Fruit fly (Drosophila melanogaster): Measurements from ENCODE around the gene BBIP1.
A peak's percentile ranks its signal among the peaks of the same experiment; 100 is the strongest.

Gene BBIP1

DNA sequence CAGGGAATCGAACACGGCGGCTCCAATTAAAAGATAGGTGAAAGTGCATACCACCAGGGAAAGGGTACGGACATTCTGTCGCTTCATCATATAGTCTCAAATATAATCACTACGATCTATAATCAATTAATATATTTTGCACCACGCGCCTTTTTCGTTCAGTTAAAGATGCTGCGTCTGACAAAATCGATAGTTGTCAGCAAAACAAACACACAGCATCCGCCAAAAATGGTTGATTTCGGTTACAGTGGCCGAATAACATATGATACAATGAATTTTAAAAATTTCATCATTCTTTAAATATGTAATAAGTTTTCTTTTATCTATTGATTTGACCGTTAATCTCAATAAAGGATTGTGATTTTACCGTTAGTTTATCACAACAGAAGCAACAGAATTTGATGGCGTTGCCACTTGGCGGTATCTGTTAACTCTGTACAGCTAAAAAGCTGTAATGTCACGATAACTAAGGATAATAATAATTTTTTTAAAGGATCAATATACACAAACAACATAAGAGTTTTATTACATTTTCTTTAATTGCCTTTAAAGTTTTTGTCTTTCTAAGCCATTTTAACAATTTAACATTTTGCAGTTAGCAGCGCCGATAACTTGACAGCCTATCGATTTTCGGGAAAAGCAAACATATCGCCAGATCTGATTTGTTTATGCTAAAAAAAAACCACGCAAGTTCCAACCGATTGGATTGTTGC, 7.9 kb downstream of the BBIP1 start, which contains the start of the genes Task7 and alpha-Man-IIa:
TSS of gene Task7 (minus strand) at position 366 of the 713 bp plus-strand sequence.
TSS of gene alpha-Man-IIa (plus strand) at position 621 of the 713 bp plus-strand sequence.
- TF ChIP-seq CG8478 (optimal IDR thresholded peaks at IDR 0.05) = no peak

dm6 chr3R:9416951-9417350, 12.8 kb downstream of the BBIP1 start:
- no peak for TF ChIP-seq usp (GFP tag; optimal IDR thresholded peaks at IDR 0.05)
- no peak for TF ChIP-seq pan (optimal IDR thresholded peaks at IDR 0.05)
- TF ChIP-seq CG8478 (optimal IDR thresholded peaks at IDR 0.05) = no peak
- no peak for TF ChIP-seq psq (optimal IDR thresholded peaks at IDR 0.05)
- no peak for TF ChIP-seq Dll (optimal IDR thresholded peaks at IDR 0.05)

DNA sequence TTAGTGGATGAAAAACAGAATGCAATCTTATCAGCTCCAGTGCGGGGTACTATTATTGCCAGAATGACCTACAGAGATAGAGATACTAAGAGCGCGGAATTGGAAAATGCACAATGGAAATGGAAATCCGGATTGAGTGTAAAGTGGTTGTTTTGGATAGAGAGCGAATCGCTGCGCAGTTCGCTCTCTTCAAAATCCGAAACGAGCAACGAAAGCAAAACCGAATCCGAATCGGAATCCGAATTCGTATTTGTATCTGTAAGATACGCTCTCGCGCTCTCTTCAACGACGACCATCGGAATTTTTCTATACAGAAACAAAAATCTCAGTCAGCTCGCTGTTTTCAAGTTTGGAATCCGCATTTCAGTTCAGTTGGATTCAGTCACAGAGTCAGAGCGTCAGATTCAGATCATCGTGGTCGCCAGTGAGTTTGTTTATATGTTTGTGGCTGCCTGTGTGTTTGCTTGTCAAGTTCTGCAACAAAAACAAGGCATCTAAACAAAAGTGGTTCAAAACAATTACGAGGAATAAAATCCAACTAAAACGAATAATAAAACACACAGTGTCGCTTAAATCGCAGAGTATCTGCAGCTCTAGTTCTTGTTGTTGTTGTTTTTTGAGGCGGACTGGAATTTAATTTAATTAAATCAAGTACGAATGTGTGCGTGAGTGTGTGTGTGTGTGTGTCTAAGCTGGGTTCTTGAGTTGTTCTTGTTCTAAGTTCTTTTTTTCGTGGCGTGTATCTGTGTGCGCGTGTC, 13.6 kb downstream of the BBIP1 start, which contains the start of gene ps:
TSS of gene ps (plus strand) at position 364 of the 758 bp plus-strand sequence.
- TF ChIP-seq pan (optimal IDR thresholded peaks at IDR 0.05) (no peak), psq (optimal IDR thresholded peaks at IDR 0.05) (no peak), CG8478 (optimal IDR thresholded peaks at IDR 0.05) (no peak), EcR (GFP tag; optimal IDR thresholded peaks at IDR 0.05) (no peak)

DNA sequence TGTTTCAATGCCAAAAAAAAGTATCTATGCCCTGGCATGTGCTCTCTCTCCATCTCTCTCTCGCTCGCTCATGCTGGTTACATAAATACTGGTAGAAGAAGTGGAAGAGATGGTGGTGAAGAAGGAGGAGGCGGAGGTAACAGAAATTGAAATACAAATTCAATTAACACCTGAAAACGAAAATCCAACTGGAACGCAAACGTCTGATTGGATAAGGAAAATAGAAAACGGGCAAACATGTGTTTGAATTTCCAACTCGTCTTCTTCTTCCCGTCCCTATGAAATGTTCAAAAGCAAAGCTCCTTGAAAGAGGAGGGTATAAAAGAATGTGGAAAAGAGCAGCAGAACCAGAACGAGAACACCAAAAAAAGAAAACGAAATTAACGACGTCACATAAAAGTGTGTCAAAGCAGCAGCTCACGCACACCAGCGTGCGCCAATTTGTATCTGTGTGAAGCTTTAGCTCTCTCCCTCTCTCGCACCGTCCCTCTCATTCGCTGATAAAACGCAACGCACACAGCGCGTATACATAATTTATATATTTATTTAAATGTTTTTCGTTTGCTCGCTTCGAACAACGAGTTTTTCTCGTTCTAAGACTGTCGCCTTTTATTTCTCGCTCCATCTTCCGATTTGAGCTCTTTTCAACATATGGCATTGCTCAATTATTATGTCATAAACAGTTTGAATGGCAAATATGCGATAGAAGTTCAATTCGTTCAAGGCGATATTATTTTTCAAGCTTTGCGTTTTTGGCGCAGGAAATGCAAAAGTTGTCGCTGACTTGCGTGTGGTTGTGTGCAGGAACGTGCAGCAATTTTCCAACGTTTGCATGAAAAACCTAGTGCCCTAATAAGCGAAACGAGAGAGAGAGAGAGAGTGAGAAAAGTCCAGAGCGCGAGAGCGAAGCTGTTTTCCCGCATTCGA, 14.5 kb downstream of the BBIP1 start:
- TF ChIP-seq EcR (GFP tag; optimal IDR thresholded peaks at IDR 0.05) = no peak
- TF ChIP-seq Dll (optimal IDR thresholded peaks at IDR 0.05) = no peak
- no peak for TF ChIP-seq pan (optimal IDR thresholded peaks at IDR 0.05)

DNA sequence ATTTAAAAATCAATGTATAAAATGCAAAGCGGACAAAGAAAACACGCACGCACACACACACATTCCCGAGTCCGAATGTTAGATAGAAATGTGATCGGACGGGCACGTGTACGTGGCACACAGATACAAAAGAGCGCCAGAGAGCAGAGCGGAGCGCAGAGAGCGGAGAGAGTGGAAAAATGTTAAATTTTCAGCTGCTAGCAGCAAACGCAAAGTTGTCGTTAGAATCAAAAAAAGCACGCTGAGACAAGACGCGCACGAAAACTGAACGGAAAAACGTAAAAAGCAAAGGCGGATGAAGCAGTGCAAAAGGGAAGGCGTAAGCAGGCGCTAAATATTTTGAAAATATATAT, 15.1 kb downstream of the BBIP1 start:
- peak; percentile 95 for TF ChIP-seq Dll (optimal IDR thresholded peaks at IDR 0.05)
- TF ChIP-seq usp (GFP tag; optimal IDR thresholded peaks at IDR 0.05) = no peak

DNA sequence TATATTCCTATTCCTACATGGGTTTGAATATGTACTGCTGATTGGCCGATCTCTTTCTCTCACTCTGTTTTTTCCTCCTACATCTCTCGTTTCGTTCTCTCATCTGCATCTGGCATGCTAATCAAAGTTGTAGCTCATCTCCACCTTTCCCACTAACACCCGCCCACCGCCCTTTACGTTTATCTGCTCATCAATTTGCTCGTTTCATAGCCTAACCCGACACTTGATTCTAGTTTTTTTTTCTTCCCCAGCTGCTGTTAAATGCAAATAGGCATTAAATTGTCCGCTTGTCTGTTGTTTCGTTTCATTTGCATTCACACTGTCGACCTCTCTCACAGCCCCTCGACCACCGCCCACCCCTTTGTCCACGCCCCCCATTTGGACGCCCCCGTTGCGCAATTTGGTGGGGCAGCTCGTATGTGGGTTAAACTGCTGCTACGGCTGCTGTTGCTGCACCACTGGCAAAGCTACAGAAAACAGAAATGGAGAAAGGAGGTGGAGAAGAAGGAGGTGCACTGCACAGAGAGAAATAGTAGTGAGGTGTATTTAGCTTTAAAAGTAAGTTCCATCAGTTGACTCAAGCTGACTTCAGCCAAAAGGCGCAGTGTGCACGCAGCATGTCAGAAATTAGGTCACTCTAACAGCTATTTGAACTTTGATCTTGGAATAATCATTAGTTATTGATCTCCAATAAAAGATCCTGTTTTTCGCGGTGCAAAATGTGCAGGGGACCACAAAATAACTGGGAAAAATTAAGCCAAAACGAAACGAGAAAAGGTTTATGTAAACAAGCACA, 16.5 kb downstream of the BBIP1 start:
- no peak for TF ChIP-seq EcR (GFP tag; optimal IDR thresholded peaks at IDR 0.05)
- TF ChIP-seq Dll (optimal IDR thresholded peaks at IDR 0.05) = no peak
- TF ChIP-seq psq (optimal IDR thresholded peaks at IDR 0.05) = no peak
- TF ChIP-seq CG8478 (optimal IDR thresholded peaks at IDR 0.05) = no peak

DNA sequence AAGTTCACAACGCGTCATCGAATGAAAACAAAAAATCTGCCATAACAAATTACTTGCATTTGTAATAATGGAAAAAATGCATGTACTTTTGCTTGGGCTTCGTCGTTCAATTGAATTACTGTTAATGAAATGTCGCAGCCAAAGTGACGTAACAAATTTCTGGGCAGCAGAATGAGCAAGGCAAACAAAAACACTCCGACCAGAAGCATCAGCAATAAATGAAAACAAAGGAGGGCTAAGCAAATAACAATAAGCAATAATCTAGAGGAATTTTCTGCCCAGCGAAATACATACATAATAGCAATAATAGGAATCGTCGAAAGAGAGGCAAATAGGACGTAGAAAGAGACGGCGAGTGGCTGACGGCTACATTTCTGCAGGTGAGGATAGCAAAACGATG, 18.2 kb downstream of the BBIP1 start:
- no peak for TF ChIP-seq usp (GFP tag; optimal IDR thresholded peaks at IDR 0.05)
- no peak for TF ChIP-seq pan (optimal IDR thresholded peaks at IDR 0.05)
- TF ChIP-seq CG8478 (optimal IDR thresholded peaks at IDR 0.05) = no peak
- TF ChIP-seq Dll (optimal IDR thresholded peaks at IDR 0.05) = no peak

DNA sequence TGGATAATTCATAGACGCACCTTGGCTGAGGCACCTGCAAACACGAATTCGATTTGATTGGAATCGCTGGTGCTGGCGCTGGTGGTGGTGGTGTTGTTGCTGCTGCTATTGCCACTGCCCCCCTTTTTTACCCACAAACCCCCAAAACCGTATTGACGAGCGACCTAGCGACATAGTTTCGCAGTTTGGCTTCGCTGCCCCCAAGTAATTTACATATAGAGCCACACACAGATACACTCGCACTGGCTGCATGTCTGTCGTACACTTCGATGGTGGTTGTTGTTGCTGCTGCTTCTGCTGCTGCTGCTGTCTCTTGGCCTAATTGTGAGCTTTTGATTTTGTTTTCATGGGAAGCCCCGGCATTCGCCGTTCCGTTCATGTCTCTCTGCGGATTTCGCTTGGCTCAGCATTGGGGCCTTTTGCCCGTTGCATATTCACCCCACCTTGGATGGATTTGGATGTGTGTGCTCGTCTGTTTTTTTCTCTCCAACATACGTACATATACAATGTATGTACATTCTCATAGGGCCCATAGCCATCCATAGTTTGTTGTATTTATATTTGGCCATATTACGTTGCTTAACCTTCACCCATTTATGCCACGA, 20.0 kb downstream of the BBIP1 start:
- TF ChIP-seq pan (optimal IDR thresholded peaks at IDR 0.05) (no peak), psq (optimal IDR thresholded peaks at IDR 0.05) (no peak), CG8478 (optimal IDR thresholded peaks at IDR 0.05) (no peak), usp (GFP tag; optimal IDR thresholded peaks at IDR 0.05) (no peak), EcR (GFP tag; optimal IDR thresholded peaks at IDR 0.05) (no peak), Dll (optimal IDR thresholded peaks at IDR 0.05) (no peak)

DNA sequence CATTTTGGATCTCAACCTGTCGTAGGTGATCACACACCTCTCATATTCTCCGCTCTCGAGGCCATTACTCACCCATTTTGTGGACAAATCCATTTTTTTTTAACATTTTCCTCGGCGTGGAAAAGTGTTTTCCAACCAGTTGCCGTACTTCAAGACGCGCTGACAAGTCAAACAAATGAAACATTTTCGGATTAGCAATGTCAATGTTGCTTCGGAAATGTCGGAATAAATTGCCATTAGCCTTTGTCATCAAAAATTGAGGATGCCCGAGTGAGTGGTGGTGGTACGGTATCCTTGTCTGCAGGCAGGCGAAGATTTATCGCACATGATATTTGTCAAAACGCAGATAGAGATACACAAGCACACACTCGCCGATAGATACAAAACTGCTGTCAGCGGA, 23.1 kb downstream of the BBIP1 start:
- TF ChIP-seq pan (optimal IDR thresholded peaks at IDR 0.05) (no peak), psq (optimal IDR thresholded peaks at IDR 0.05) (no peak), Dll (optimal IDR thresholded peaks at IDR 0.05) (no peak), EcR (GFP tag; optimal IDR thresholded peaks at IDR 0.05) (no peak), CG8478 (optimal IDR thresholded peaks at IDR 0.05) (no peak), usp (GFP tag; optimal IDR thresholded peaks at IDR 0.05) (no peak)

DNA sequence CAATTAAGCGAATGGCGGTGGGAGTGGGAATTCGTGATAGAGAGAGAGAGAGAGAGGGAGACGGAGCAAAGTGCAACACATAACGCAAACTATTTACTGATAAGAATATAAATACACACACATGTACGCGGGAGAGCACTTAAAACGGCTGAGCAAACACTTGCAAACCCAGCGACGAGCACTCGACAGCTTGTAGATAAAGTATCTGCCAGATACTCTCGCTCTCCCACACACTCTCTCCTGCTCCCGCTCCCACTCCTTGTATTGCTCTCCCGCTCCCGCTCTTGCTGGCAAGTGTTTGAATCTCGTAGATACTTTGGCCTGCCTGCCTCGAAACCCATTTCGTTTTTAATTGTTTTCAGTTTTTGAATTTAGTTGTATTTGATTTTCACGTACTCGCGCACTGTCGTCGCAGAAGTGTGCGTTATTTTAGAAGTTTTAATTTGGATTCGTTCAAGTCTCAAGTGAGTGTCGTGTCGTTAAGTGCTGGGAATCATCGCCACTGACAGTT, 24.1 kb downstream of the BBIP1 start:
- TF ChIP-seq usp (GFP tag; optimal IDR thresholded peaks at IDR 0.05) (no peak), CG8478 (optimal IDR thresholded peaks at IDR 0.05) (no peak), EcR (GFP tag; optimal IDR thresholded peaks at IDR 0.05) (no peak), pan (optimal IDR thresholded peaks at IDR 0.05) (no peak), Dll (optimal IDR thresholded peaks at IDR 0.05) (peak; percentile 88), psq (optimal IDR thresholded peaks at IDR 0.05) (no peak)

dm6 chr3R:9428988-9429387, 24.8 kb downstream of the BBIP1 start:
- TF ChIP-seq CG8478 (optimal IDR thresholded peaks at IDR 0.05) (no peak), Dll (optimal IDR thresholded peaks at IDR 0.05) (no peak), usp (GFP tag; optimal IDR thresholded peaks at IDR 0.05) (no peak), pan (optimal IDR thresholded peaks at IDR 0.05) (no peak), psq (optimal IDR thresholded peaks at IDR 0.05) (no peak), EcR (GFP tag; optimal IDR thresholded peaks at IDR 0.05) (no peak)
